Worm (Caenorhabditis elegans) whole organism, young adult: ENCODE results near the gene hil-6.

Source experiments
- B0261.1 ChIP-seq: sonication (generic microtip); optimal IDR thresholded peaks from 2 replicates; lab custom pipeline; 2016; ENCODE audit warnings: mild to moderate bottlenecking, missing genetic modification characterization, moderate library complexity, missing compliant biosample characterization
- F49E8.2 ChIP-seq: sonication (generic microtip); optimal IDR thresholded peaks from 3 replicates; lab custom pipeline; 2017; ENCODE audit warnings: missing genetic modification characterization, mild to moderate bottlenecking, missing compliant biosample characterization, antibody characterized with exemption, moderate library complexity; ENCODE audit not compliant: insufficient read depth
- Y95B8A.8 ChIP-seq: fragments of 200-800 bp; sonication (Bioruptor generic); IDR thresholded peaks from 2 replicates; pipeline ENCODE4 v1.3.6; 2022; ENCODE audit warnings: missing genetic modification reagents, missing genetic modification characterization, missing compliant biosample characterization
- athp-1 ChIP-seq: sonication (generic microtip); optimal IDR thresholded peaks from 2 replicates; lab custom pipeline; 2017; ENCODE audit warnings: mild to moderate bottlenecking, missing genetic modification characterization, missing compliant biosample characterization
- attf-5 ChIP-seq: fragments of 200-800 bp; sonication (Bioruptor generic); optimal IDR thresholded peaks from 2 replicates; lab custom pipeline; 2018; ENCODE audit warnings: mild to moderate bottlenecking, missing genetic modification characterization, missing compliant biosample characterization
- efl-1 ChIP-seq: fragments of 150-350 bp; optimal IDR thresholded peaks from 2 replicates; lab custom pipeline; 2014; ENCODE audit warnings: missing biosample characterization, missing genetic modification reagents, missing genetic modification characterization
- hrde-1 ChIP-seq: sonication (generic microtip); optimal IDR thresholded peaks from 2 replicates; lab custom pipeline; 2016; ENCODE audit warnings: missing genetic modification characterization, mild to moderate bottlenecking, missing compliant biosample characterization, moderate library complexity, missing genotype, missing genetic modification reagents, borderline replicate concordance
- mcd-1 ChIP-seq: fragments of 200-800 bp; sonication (Bioruptor generic); IDR thresholded peaks from 2 replicates; pipeline ENCODE4 v1.3.6; 2022; ENCODE audit warnings: missing genetic modification reagents, missing genetic modification characterization, missing compliant biosample characterization
- mel-28 ChIP-seq: sonication (generic microtip); optimal IDR thresholded peaks from 2 replicates; lab custom pipeline; 2016; ENCODE audit warnings: borderline replicate concordance, mild to moderate bottlenecking, missing genetic modification characterization, missing compliant biosample characterization
- sea-2 ChIP-seq: fragments of 200-800 bp; sonication (Bioruptor generic); IDR thresholded peaks from 2 replicates; pipeline ENCODE4 v1.3.6; 2022; ENCODE audit warnings: missing genetic modification characterization, missing compliant biosample characterization
- zfh-2 ChIP-seq: fragments of 200-800 bp; sonication (Bioruptor generic); conservative IDR thresholded peaks from 2 replicates; pipeline ENCODE4 v1.3.6; 2022; ENCODE audit warnings: missing genetic modification reagents, missing genetic modification characterization, missing compliant biosample characterization
- zim-3 ChIP-seq: sonication (generic microtip); optimal IDR thresholded peaks from 2 replicates; lab custom pipeline; 2017; ENCODE audit warnings: mild to moderate bottlenecking, missing genetic modification characterization, moderate library complexity, missing compliant biosample characterization

DNA sequence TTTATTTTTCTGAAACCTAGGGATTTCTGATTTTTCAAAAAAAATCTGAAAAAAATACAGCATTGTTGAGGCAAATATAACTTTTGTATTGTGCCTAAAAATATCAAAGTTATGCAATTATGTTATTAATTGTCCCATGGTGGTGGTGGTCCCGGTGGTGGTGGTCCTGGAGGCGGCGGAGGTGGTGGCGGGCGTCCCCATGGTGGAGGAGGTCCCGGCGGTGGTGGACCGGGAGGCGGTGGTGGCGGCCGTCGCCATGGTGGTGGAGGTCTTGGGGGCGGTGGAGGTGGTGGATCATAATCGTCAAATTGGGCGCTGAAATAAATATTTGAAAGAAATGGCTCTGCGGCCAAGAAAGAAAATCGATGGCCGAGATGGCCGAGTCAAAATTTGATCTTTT is 19.4 kb upstream of the hil-6 start:
- TF ChIP-seq zim-3 (tag; lab: Kevin White, UChicago) (no peak), sea-2 (GFP tag; lab: Robert Waterston, UW) (no peak), B0261.1 (tag; lab: Kevin White, UChicago) (no peak), athp-1 (tag; lab: Kevin White, UChicago) (no peak), mcd-1 (no peak; the same call in 1 of the 2 replicates), hrde-1 (tag; lab: Kevin White, UChicago) (no peak), attf-5 (GFP tag; lab: Kevin White, UChicago) (no peak), zfh-2 (GFP tag; lab: Robert Waterston, UW) (peak; percentile 93), Y95B8A.8 (GFP tag; lab: Robert Waterston, UW) (no peak), mel-28 (no peak), F49E8.2 (no peak), efl-1 (no peak)
